Worm (Caenorhabditis elegans): Measurements from ENCODE around the gene F47B8.2.

- TF ChIP-seq klf-2 (GFP tag; conservative IDR thresholded peaks at IDR 0.05), result no peak
- TF ChIP-seq flt-1 (GFP tag; IDR thresholded peaks at IDR 0.05), result no peak
- TF ChIP-seq ref-1 (GFP tag; conservative IDR thresholded peaks at IDR 0.05), result no peak
- TF ChIP-seq tab-1 (GFP tag; IDR thresholded peaks at IDR 0.05), result no peak
- no peak for TF ChIP-seq ztf-23 (GFP tag; IDR thresholded peaks at IDR 0.05)
- TF ChIP-seq med-1 (GFP tag; optimal IDR thresholded peaks at IDR 0.05; ENCODE audit: insufficient read depth), result no peak
Measured at ce11 chrV:14320246-14320645, 3.8 kb upstream of the F47B8.2 start, which contains the start of gene F47B8.14.
